Worm (Caenorhabditis elegans) whole organism, late embryonic: ENCODE measurements around the gene K04A8.1.

Experiments
- dmd-4 ChIP-seq: sonication (generic microtip); optimal IDR thresholded peaks from 2 replicates; lab custom pipeline; 2016; ENCODE audit warnings: borderline replicate concordance, missing genetic modification characterization, missing compliant biosample characterization
- fkh-10 ChIP-seq: fragments of 150-350 bp; optimal IDR thresholded peaks from 2 replicates; lab custom pipeline; 2014; ENCODE audit warnings: missing biosample characterization, missing genetic modification reagents, missing genetic modification characterization
- nfya-1 ChIP-seq: sonication (generic microtip); optimal IDR thresholded peaks from 2 replicates; lab custom pipeline; 2017; ENCODE audit warnings: missing genetic modification characterization, mild to moderate bottlenecking, missing compliant biosample characterization, antibody characterized with exemption, moderate library complexity
- syd-9 ChIP-seq: sonication (generic microtip); optimal IDR thresholded peaks from 2 replicates; lab custom pipeline; 2016; ENCODE audit warnings: mild to moderate bottlenecking, missing genetic modification characterization, moderate library complexity, missing compliant biosample characterization

- TF ChIP-seq dmd-4 (tag; lab: Kevin White, UChicago) (no peak), fkh-10 (GFP tag; lab: Kevin White, UChicago) (no peak), nfya-1 (tag; lab: Kevin White, UChicago) (no peak), syd-9 (tag; lab: Kevin White, UChicago) (no peak)
Measured at ce11 chrV:6558103-6558502, 8.0 kb upstream of the K04A8.1 start, which contains the start of gene spp-20.
